Worm (Caenorhabditis elegans) whole organism, early embryonic: ENCODE data around the gene Y46D2A.2.

Source experiments
- B0310.2 ChIP-seq: sonication (generic microtip); optimal IDR thresholded peaks from 2 replicates; lab custom pipeline; 2016; ENCODE audit warnings: mild to moderate bottlenecking, missing genetic modification characterization, missing compliant biosample characterization
- F13C5.2 ChIP-seq: sonication (generic microtip); optimal IDR thresholded peaks from 2 replicates; lab custom pipeline; 2017; ENCODE audit warnings: mild to moderate bottlenecking, missing genetic modification characterization, inconsistent platforms, missing compliant biosample characterization
- ama-1 ChIP-seq: fragments of 150-350 bp; optimal IDR thresholded peaks from 2 replicates; lab custom pipeline; 2014
- ceh-13 ChIP-seq: fragments of 200-800 bp; sonication (Bioruptor generic); optimal IDR thresholded peaks from 2 replicates; lab custom pipeline; 2018; ENCODE audit warnings: mild to moderate bottlenecking, missing genetic modification characterization, missing compliant biosample characterization
- ceh-36 ChIP-seq: sonication (generic microtip); optimal IDR thresholded peaks from 2 replicates; lab custom pipeline; 2016; ENCODE audit warnings: missing genetic modification characterization, inconsistent platforms, missing compliant biosample characterization
- flt-1 ChIP-seq: fragments of 200-800 bp; sonication (Bioruptor generic); IDR thresholded peaks from 2 replicates; pipeline ENCODE4 v1.3.6; 2022; ENCODE audit warnings: missing genetic modification characterization, missing compliant biosample characterization
- hmg-4 ChIP-seq: fragments of 200-800 bp; sonication (Bioruptor generic); optimal IDR thresholded peaks from 2 replicates; lab custom pipeline; 2018; ENCODE audit warnings: mild to moderate bottlenecking, missing genetic modification characterization, missing compliant biosample characterization
- hnd-1 ChIP-seq: sonication (generic microtip); optimal IDR thresholded peaks from 2 replicates; lab custom pipeline; 2016; ENCODE audit warnings: missing genetic modification characterization, missing compliant biosample characterization
- scrt-1 ChIP-seq: fragments of 200-800 bp; sonication (Bioruptor generic); IDR thresholded peaks from 2 replicates; pipeline ENCODE4 v1.3.6; 2022; ENCODE audit warnings: missing genetic modification characterization, missing compliant biosample characterization

- TF ChIP-seq hmg-4 (GFP tag; lab: Kevin White, UChicago) (no peak), ama-1 (no peak), B0310.2 (tag; lab: Kevin White, UChicago) (no peak), ceh-36 (tag; lab: Kevin White, UChicago) (no peak), flt-1 (no peak), scrt-1 (no peak), ceh-13 (GFP tag; lab: Kevin White, UChicago) (no peak), F13C5.2 (tag; lab: Kevin White, UChicago) (no peak), hnd-1 (no peak)
These were observed 21.8 kb upstream of the Y46D2A.2 start, which contains the start of gene bath-28 for ce11 chrII:3344917-3345316.
